Fruit fly (Drosophila melanogaster) whole organism, embryonic: ENCODE measurements around the gene CG34034.

Experiments
- Aef1 ChIP-seq: fragments of 200-800 bp; sonication (Bioruptor generic); IDR thresholded peaks from 3 replicates; pipeline ENCODE4 v1.3.6; 2022; ENCODE audit warnings: missing biosample characterization, missing genetic modification characterization
- Antp ChIP-seq: fragments of 200-800 bp; sonication (Bioruptor generic); optimal IDR thresholded peaks from 3 replicates; lab custom pipeline; 2016; ENCODE audit warnings: missing biosample characterization, missing genetic modification characterization
- Atf6 ChIP-seq: fragments of 200-800 bp; sonication (Bioruptor generic); IDR thresholded peaks from 2 replicates; pipeline ENCODE4 v1.3.6; 2022; ENCODE audit warnings: missing biosample characterization, missing genetic modification characterization
- B-H2 ChIP-seq: fragments of 200-800 bp; sonication (Bioruptor generic); optimal IDR thresholded peaks from 2 replicates; lab custom pipeline; 2018; ENCODE audit warnings: missing biosample characterization, mild to moderate bottlenecking, missing genetic modification characterization
- C15 ChIP-seq: fragments of 200-800 bp; sonication (Bioruptor generic); IDR thresholded peaks from 3 replicates; pipeline ENCODE4 v1.3.6; 2022; ENCODE audit warnings: missing biosample characterization, missing genetic modification characterization
- CG11085 ChIP-seq: fragments of 200-800 bp; sonication (Bioruptor generic); IDR thresholded peaks from 2 replicates; pipeline ENCODE4 v1.3.6; 2022; ENCODE audit warnings: missing biosample characterization, missing genetic modification characterization
- CG11093 ChIP-seq: fragments of 200-800 bp; sonication (Bioruptor generic); IDR thresholded peaks from 3 replicates; pipeline ENCODE4 v1.3.6; 2022; ENCODE audit warnings: missing biosample characterization, missing genetic modification characterization
- CG12219 ChIP-seq: fragments of 200-800 bp; sonication (Bioruptor generic); optimal IDR thresholded peaks from 3 replicates; lab custom pipeline; 2018; ENCODE audit warnings: missing biosample characterization, mild to moderate bottlenecking, missing genetic modification characterization
- CG13287 ChIP-seq: fragments of 200-800 bp; sonication (Bioruptor generic); IDR thresholded peaks from 2 replicates; pipeline ENCODE4 v1.3.6; 2022; ENCODE audit warnings: missing biosample characterization, missing genetic modification characterization; ENCODE audit not compliant: partially characterized antibody
- CG14014 ChIP-seq: fragments of 200-800 bp; sonication (Bioruptor generic); IDR thresholded peaks from 2 replicates; pipeline ENCODE4 v1.3.6; 2022; ENCODE audit warnings: missing biosample characterization, missing genetic modification characterization
- CG15073 ChIP-seq: fragments of 200-800 bp; sonication (Bioruptor generic); optimal IDR thresholded peaks from 2 replicates; lab custom pipeline; 2016; ENCODE audit warnings: missing biosample characterization, missing genetic modification characterization
- CG2129 ChIP-seq: fragments of 200-800 bp; sonication (Bioruptor generic); IDR thresholded peaks from 2 replicates; pipeline ENCODE4 v1.3.6; 2022; ENCODE audit warnings: missing biosample characterization, missing genetic modification characterization; ENCODE audit not compliant: partially characterized antibody
- CG30431 ChIP-seq: fragments of 200-800 bp; sonication (Bioruptor generic); optimal IDR thresholded peaks from 2 replicates; lab custom pipeline; 2017; ENCODE audit warnings: missing biosample characterization, missing genetic modification characterization
- CG32532 ChIP-seq: fragments of 200-800 bp; sonication (Bioruptor generic); IDR thresholded peaks from 2 replicates; pipeline ENCODE4 v1.3.6; 2022; ENCODE audit warnings: missing biosample characterization, missing genetic modification characterization
- CG32772 ChIP-seq: fragments of 200-800 bp; sonication (Bioruptor generic); IDR thresholded peaks from 2 replicates; pipeline ENCODE4 v1.3.6; 2022; ENCODE audit warnings: missing biosample characterization, missing genetic modification characterization
- CG3995 ChIP-seq: fragments of 200-800 bp; sonication (Bioruptor generic); optimal IDR thresholded peaks from 3 replicates; lab custom pipeline; 2016; ENCODE audit warnings: missing biosample characterization, missing genetic modification characterization
- CG4360 ChIP-seq: fragments of 200-800 bp; sonication (Bioruptor generic); IDR thresholded peaks from 2 replicates; pipeline ENCODE4 v1.3.6; 2022; ENCODE audit warnings: missing biosample characterization, missing genetic modification characterization
- CG4617 ChIP-seq: fragments of 200-800 bp; sonication (Bioruptor generic); optimal IDR thresholded peaks from 3 replicates; lab custom pipeline; 2016; ENCODE audit warnings: missing biosample characterization, missing genetic modification characterization, borderline replicate concordance
- CG7928 ChIP-seq: fragments of 200-800 bp; sonication (Bioruptor generic); optimal IDR thresholded peaks from 2 replicates; lab custom pipeline; 2017; ENCODE audit warnings: missing biosample characterization, mild to moderate bottlenecking, missing genetic modification characterization
- CG7987 ChIP-seq: fragments of 200-800 bp; sonication (Bioruptor generic); optimal IDR thresholded peaks from 2 replicates; lab custom pipeline; 2018; ENCODE audit warnings: missing biosample characterization, mild to moderate bottlenecking, missing genetic modification characterization, moderate library complexity
- CG8765 ChIP-seq: fragments of 200-800 bp; sonication (Bioruptor generic); IDR thresholded peaks from 2 replicates; pipeline ENCODE4 v1.3.6; 2022; ENCODE audit warnings: missing biosample characterization, missing genetic modification characterization
- CG9727 ChIP-seq: fragments of 200-800 bp; sonication (Bioruptor generic); optimal IDR thresholded peaks from 3 replicates; lab custom pipeline; 2017; ENCODE audit warnings: missing biosample characterization, mild to moderate bottlenecking, missing genetic modification characterization
- D ChIP-seq, 2 experiments: fragments of 200-800 bp in 1 of 2; fragments of >200 bp in 1 of 2; sonication (Bioruptor generic) in 1 of 2; optimal IDR thresholded peaks; 2 replicates in 1 of 2; 3 replicates in 1 of 2; lab custom pipeline; 2017; ENCODE audit warnings: mild to moderate bottlenecking in 1 of 2, missing biosample characterization in 1 of 2, missing genetic modification characterization in 1 of 2, missing genetic modification reagents in 1 of 2
- Dp ChIP-seq: fragments of 200-800 bp; sonication (Bioruptor generic); optimal IDR thresholded peaks from 2 replicates; lab custom pipeline; 2018; ENCODE audit warnings: missing biosample characterization, mild to moderate bottlenecking, missing genetic modification characterization, moderate library complexity
- Dref ChIP-seq: fragments of 200-800 bp; sonication (Bioruptor generic); IDR thresholded peaks from 2 replicates; pipeline ENCODE4 v1.3.6; 2022; ENCODE audit warnings: missing biosample characterization, missing genetic modification characterization
- Elba2 ChIP-seq: fragments of 200-800 bp; sonication (Bioruptor generic); optimal IDR thresholded peaks from 3 replicates; lab custom pipeline; 2016; ENCODE audit warnings: missing biosample characterization, missing genetic modification characterization
- Fer2 ChIP-seq: fragments of 200-800 bp; sonication (Bioruptor generic); optimal IDR thresholded peaks from 2 replicates; lab custom pipeline; 2018; ENCODE audit warnings: missing biosample characterization, mild to moderate bottlenecking, missing genetic modification characterization, moderate library complexity
- HmgD ChIP-seq: fragments of 200-800 bp; sonication (Bioruptor generic); optimal IDR thresholded peaks from 3 replicates; lab custom pipeline; 2016; ENCODE audit warnings: missing biosample characterization, missing genetic modification characterization
- Max ChIP-seq: fragments of 200-800 bp; sonication (Bioruptor generic); optimal IDR thresholded peaks from 2 replicates; lab custom pipeline; 2016; ENCODE audit warnings: missing biosample characterization, mild to moderate bottlenecking, missing genetic modification characterization
- Med ChIP-seq: fragments of 200-800 bp; sonication (Bioruptor generic); peaks from one replicate; lab custom pipeline; 2016; ENCODE audit warnings: missing biosample characterization, missing genetic modification characterization, mild to moderate bottlenecking, inconsistent platforms, moderate library complexity
- Meics ChIP-seq: fragments of 200-800 bp; sonication (Bioruptor generic); optimal IDR thresholded peaks from 2 replicates; lab custom pipeline; 2017; ENCODE audit warnings: missing biosample characterization, mild to moderate bottlenecking, missing genetic modification characterization
- NK7.1 ChIP-seq: fragments of 200-800 bp; sonication (Bioruptor generic); optimal IDR thresholded peaks from 3 replicates; lab custom pipeline; 2016; ENCODE audit warnings: missing biosample characterization, missing genetic modification characterization
- Nf-YB ChIP-seq: fragments of 200-800 bp; sonication (Bioruptor generic); optimal IDR thresholded peaks from 3 replicates; lab custom pipeline; 2019; ENCODE audit warnings: missing biosample characterization, mild to moderate bottlenecking, missing genetic modification characterization, moderate library complexity
- Poxn ChIP-seq: fragments of 200-800 bp; sonication (Bioruptor generic); IDR thresholded peaks from 2 replicates; pipeline ENCODE4 v1.3.6; 2022; ENCODE audit warnings: missing biosample characterization, missing genetic modification characterization
- Sry-β ChIP-seq: fragments of 200-800 bp; sonication (Bioruptor generic); optimal IDR thresholded peaks from 2 replicates; lab custom pipeline; 2018; ENCODE audit warnings: missing biosample characterization, mild to moderate bottlenecking, missing genetic modification characterization, moderate library complexity
- Sry-δ ChIP-seq: fragments of 200-800 bp; sonication (Bioruptor generic); optimal IDR thresholded peaks from 2 replicates; lab custom pipeline; 2016; ENCODE audit warnings: missing biosample characterization, missing genetic modification characterization
- Xrp1 ChIP-seq: fragments of 200-800 bp; sonication (Bioruptor generic); IDR thresholded peaks from 2 replicates; pipeline ENCODE4 v1.3.6; 2022; ENCODE audit warnings: missing biosample characterization, missing genetic modification characterization
- abd-A ChIP-seq: fragments of 200-800 bp; sonication (Bioruptor generic); optimal IDR thresholded peaks from 3 replicates; lab custom pipeline; 2019; ENCODE audit warnings: missing biosample characterization, mild to moderate bottlenecking, missing genetic modification characterization, moderate library complexity
- ewg ChIP-seq: fragments of 200-800 bp; sonication (Bioruptor generic); optimal IDR thresholded peaks from 3 replicates; lab custom pipeline; 2017; ENCODE audit warnings: mild to moderate bottlenecking, missing biosample characterization, missing genetic modification reagents, missing genetic modification characterization
- eyg ChIP-seq: fragments of 200-800 bp; sonication (Bioruptor generic); optimal IDR thresholded peaks from 3 replicates; lab custom pipeline; 2016; ENCODE audit warnings: missing biosample characterization, missing genetic modification characterization
- fu2 ChIP-seq: fragments of 200-800 bp; sonication (Bioruptor generic); optimal IDR thresholded peaks from 2 replicates; lab custom pipeline; 2016; ENCODE audit warnings: missing biosample characterization, missing genetic modification characterization
- gce ChIP-seq: fragments of 200-800 bp; sonication (Bioruptor generic); IDR thresholded peaks from 3 replicates; pipeline ENCODE4 v1.3.6; 2022; ENCODE audit warnings: missing biosample characterization, missing genetic modification characterization
- grau ChIP-seq: fragments of 200-800 bp; optimal IDR thresholded peaks from 3 replicates; lab custom pipeline; 2019; ENCODE audit warnings: missing biosample characterization, mild to moderate bottlenecking, missing genetic modification characterization, moderate library complexity
- kni ChIP-seq: fragments of 200-800 bp; sonication (Bioruptor generic); optimal IDR thresholded peaks from 3 replicates; lab custom pipeline; 2017; ENCODE audit warnings: mild to moderate bottlenecking, missing biosample characterization, missing genetic modification reagents, missing genetic modification characterization
- knrl ChIP-seq: fragments of 200-800 bp; sonication (Bioruptor generic); IDR thresholded peaks from 3 replicates; pipeline ENCODE4 v1.3.6; 2022; ENCODE audit warnings: missing biosample characterization, missing genetic modification characterization; ENCODE audit not compliant: partially characterized antibody
- lola ChIP-seq, 3 experiments: fragments of >200 bp in 2 of 3; fragments of 200-800 bp in 1 of 3; sonication (Bioruptor generic) in 1 of 3; optimal IDR thresholded peaks; 2 replicates each; lab custom pipeline; 2017 to 2019; ENCODE audit warnings: missing biosample characterization in 3 of 3, missing genetic modification characterization in 3 of 3, mild to moderate bottlenecking in 1 of 3, moderate library complexity in 1 of 3
- luna ChIP-seq: fragments of 200-800 bp; sonication (Bioruptor generic); optimal IDR thresholded peaks from 2 replicates; lab custom pipeline; 2016; ENCODE audit warnings: missing biosample characterization, missing genetic modification characterization
- so ChIP-seq: fragments of 200-800 bp; sonication (Bioruptor generic); IDR thresholded peaks from 3 replicates; pipeline ENCODE4 v1.3.6; 2022; ENCODE audit warnings: missing biosample characterization, missing genetic modification characterization
- sug ChIP-seq: fragments of 200-800 bp; optimal IDR thresholded peaks from 2 replicates; lab custom pipeline; 2019; ENCODE audit warnings: missing biosample characterization, mild to moderate bottlenecking, missing genetic modification characterization, moderate library complexity
- tx ChIP-seq: fragments of 200-800 bp; sonication (Bioruptor generic); optimal IDR thresholded peaks from 2 replicates; lab custom pipeline; 2016; ENCODE audit warnings: missing biosample characterization, missing genetic modification characterization
- unc-4 ChIP-seq: fragments of 200-800 bp; sonication (Bioruptor generic); IDR thresholded peaks from 2 replicates; pipeline ENCODE4 v1.3.6; 2022; ENCODE audit warnings: missing biosample characterization, missing genetic modification characterization; ENCODE audit not compliant: partially characterized antibody
- usp ChIP-seq: fragments of >200 bp; optimal IDR thresholded peaks from 2 replicates; lab custom pipeline; 2017; ENCODE audit warnings: missing biosample characterization, missing genetic modification characterization

CG34034 gene

dm6 chr3R:21703346-21703745, 35.6 kb downstream of the CG34034 start (continued):
- TF ChIP-seq CG11093 (GFP tag; lab: Robert Waterston, UW): no peak
- TF ChIP-seq gce (GFP tag; lab: Robert Waterston, UW): no peak
- TF ChIP-seq Elba2: no peak
- no peak for TF ChIP-seq B-H2 (GFP tag; lab: Kevin White, UChicago)
- TF ChIP-seq CG12219 (GFP tag; lab: Kevin White, UChicago): no peak
- TF ChIP-seq C15 (GFP tag; lab: Robert Waterston, UW): no peak
- peak; percentile 36 for TF ChIP-seq grau (tag; lab: Kevin White, UChicago)
- TF ChIP-seq abd-A (tag; lab: Kevin White, UChicago): no peak
- TF ChIP-seq knrl (GFP tag; lab: Robert Waterston, UW): no peak
- no peak for TF ChIP-seq D (optimal IDR thresholded peaks at IDR 0.05; lab: Kevin White, UChicago)
- TF ChIP-seq D (GFP tag; optimal IDR thresholded peaks at IDR 0.05; lab: Kevin White, UChicago): no peak
- TF ChIP-seq CG30431: peak; percentile 4
- no peak for TF ChIP-seq CG15073 (GFP tag; lab: Kevin White, UChicago)
- no peak for TF ChIP-seq kni
- no peak for TF ChIP-seq usp (GFP tag; lab: Kevin White, UChicago)
- TF ChIP-seq Atf6: no peak
- no peak for TF ChIP-seq CG4617
- TF ChIP-seq Sry-β (GFP tag; lab: Kevin White, UChicago): no peak
- no peak for TF ChIP-seq CG14014
- TF ChIP-seq Poxn (GFP tag; lab: Robert Waterston, UW): no peak
- TF ChIP-seq CG4360 (GFP tag; lab: Robert Waterston, UW): no peak
- TF ChIP-seq unc-4: no peak
- TF ChIP-seq Aef1 (GFP tag; lab: Robert Waterston, UW): no peak
- TF ChIP-seq ewg: no peak
- TF ChIP-seq Xrp1 (GFP tag; lab: Robert Waterston, UW): peak; percentile 17; the same call in 1 of the 2 replicates
- no peak for TF ChIP-seq Antp (GFP tag; lab: Kevin White, UChicago)
- no peak for TF ChIP-seq Med
- no peak for TF ChIP-seq CG13287
- no peak for TF ChIP-seq Dp (GFP tag; lab: Kevin White, UChicago)
- TF ChIP-seq CG8765 (GFP tag; lab: Robert Waterston, UW): no peak
- no peak for TF ChIP-seq CG32772 (GFP tag; lab: Robert Waterston, UW)
- TF ChIP-seq CG32532: no peak
- TF ChIP-seq CG11085 (GFP tag; lab: Robert Waterston, UW): no peak
- no peak for TF ChIP-seq fu2 (GFP tag; lab: Kevin White, UChicago)
- TF ChIP-seq Meics (GFP tag; lab: Kevin White, UChicago): peak; percentile 28
- TF ChIP-seq CG9727 (GFP tag; lab: Kevin White, UChicago): no peak
- TF ChIP-seq HmgD (GFP tag; lab: Kevin White, UChicago): no peak
- TF ChIP-seq luna (GFP tag; lab: Kevin White, UChicago): no peak
- TF ChIP-seq Max (GFP tag; lab: Kevin White, UChicago): no peak
- no peak for TF ChIP-seq Dref (GFP tag; lab: Robert Waterston, UW)
- TF ChIP-seq Fer2 (tag; lab: Kevin White, UChicago): no peak
- TF ChIP-seq Sry-δ: no peak
- no peak for TF ChIP-seq CG3995 (GFP tag; lab: Kevin White, UChicago)
- TF ChIP-seq so: no peak
- TF ChIP-seq NK7.1 (GFP tag; lab: Kevin White, UChicago): no peak
- TF ChIP-seq sug (tag; lab: Kevin White, UChicago): no peak
- TF ChIP-seq CG7928 (GFP tag; lab: Kevin White, UChicago): no peak
- TF ChIP-seq eyg (GFP tag; lab: Kevin White, UChicago): no peak
- no peak for TF ChIP-seq tx (GFP tag; lab: Kevin White, UChicago)
- no peak for TF ChIP-seq CG7987 (GFP tag; lab: Kevin White, UChicago)
- TF ChIP-seq CG2129 (GFP tag; lab: Robert Waterston, UW): no peak
- no peak for TF ChIP-seq lola (GFP tag; optimal IDR thresholded peaks at IDR 0.05; lab: Kevin White, UChicago)
- TF ChIP-seq Nf-YB (GFP tag; lab: Kevin White, UChicago): no peak
